Fruit fly (Drosophila melanogaster): ENCODE measurements around the gene Vha26.

Vha26 gene

dm6 chr3R:5624115-5624878 is 32.7 kb downstream of the Vha26 start, which contains the start of the genes Dph4, Spec2 and RpL13A (continued):
- TF ChIP-seq CG4707 (GFP tag; optimal IDR thresholded peaks at IDR 0.05) (peak; percentile 93), HLH4C (GFP tag; IDR thresholded peaks at IDR 0.05; ENCODE audit: partially characterized antibody) (no peak), unc-4 (GFP tag; IDR thresholded peaks at IDR 0.05; ENCODE audit: partially characterized antibody) (no peak), CG11398 (GFP tag; optimal IDR thresholded peaks at IDR 0.05) (peak; percentile 92), CG9797 (GFP tag; optimal IDR thresholded peaks at IDR 0.05) (peak; percentile 98), yki (optimal IDR thresholded peaks at IDR 0.05) (no peak), CG30403 (GFP tag; optimal IDR thresholded peaks at IDR 0.05) (peak; percentile 83), CTCF (GFP tag; optimal IDR thresholded peaks at IDR 0.05) (peak; percentile 64), CG11723 (GFP tag; optimal IDR thresholded peaks at IDR 0.05) (peak; percentile 93), CG17829 (tag; optimal IDR thresholded peaks at IDR 0.05) (peak; percentile 91), CG32767 (GFP tag; IDR thresholded peaks at IDR 0.05) (no peak), CG11560 (tag; IDR thresholded peaks at IDR 0.05) (no peak), dmrt11E (tag; optimal IDR thresholded peaks at IDR 0.05) (peak; percentile 84), vfl (GFP tag; optimal IDR thresholded peaks at IDR 0.05) (peak; percentile 89), ftz-f1 (GFP tag; optimal IDR thresholded peaks at IDR 0.05) (peak; percentile 74), hkb (optimal IDR thresholded peaks at IDR 0.05) (peak; percentile 87), hkb (GFP tag; IDR thresholded peaks at IDR 0.05) (no peak), Neu2 (GFP tag; optimal IDR thresholded peaks at IDR 0.05; ENCODE audit: borderline replicate concordance) (peak; percentile 74), CG6272 (GFP tag; IDR thresholded peaks at IDR 0.05) (peak; percentile 49; the same call in 1 of the 2 replicates), CG17612 (GFP tag; IDR thresholded peaks at IDR 0.05) (no peak), chif (GFP tag; optimal IDR thresholded peaks at IDR 0.05) (peak; percentile 77 to 94), CG10321 (GFP tag; IDR thresholded peaks at IDR 0.05) (no peak), CG8478 (optimal IDR thresholded peaks at IDR 0.05) (peak; percentile 69), CG5245 (GFP tag; optimal IDR thresholded peaks at IDR 0.05) (peak; percentile 86), Jarid2 (GFP tag; optimal IDR thresholded peaks at IDR 0.05) (peak; percentile 80), bsh (GFP tag; optimal IDR thresholded peaks at IDR 0.05) (peak; percentile 21 to 78), Blimp-1 (GFP tag; optimal IDR thresholded peaks at IDR 0.05) (peak; percentile 65), CG8388 (GFP tag; optimal IDR thresholded peaks at IDR 0.05) (peak; percentile 85), caup (GFP tag; optimal IDR thresholded peaks at IDR 0.05; ENCODE audit: severe bottlenecking) (peak; percentile 98), salm (tag; optimal IDR thresholded peaks at IDR 0.05) (peak; percentile 82), Dll (GFP tag; IDR thresholded peaks at IDR 0.05; ENCODE audit: partially characterized antibody) (no peak), CG1647 (GFP tag; optimal IDR thresholded peaks at IDR 0.05) (peak; percentile 82), dm (GFP tag; optimal IDR thresholded peaks at IDR 0.05) (peak; percentile 97), seq (GFP tag; IDR thresholded peaks at IDR 0.05) (no peak), CG1832 (GFP tag; optimal IDR thresholded peaks at IDR 0.05) (no peak), twi (tag; optimal IDR thresholded peaks at IDR 0.05) (peak; percentile 82), lmd (GFP tag; IDR thresholded peaks at IDR 0.05) (no peak), Sry-β (GFP tag; optimal IDR thresholded peaks at IDR 0.05) (peak; percentile 70), Dref (GFP tag; IDR thresholded peaks at IDR 0.05) (no peak), Doc3 (GFP tag; IDR thresholded peaks at IDR 0.05; ENCODE audit: partially characterized antibody) (no peak), CG17186 (GFP tag; optimal IDR thresholded peaks at IDR 0.05) (peak; percentile 95), cato (GFP tag; optimal IDR thresholded peaks at IDR 0.05; ENCODE audit: borderline replicate concordance) (peak; percentile 76), HHEX (GFP tag; optimal IDR thresholded peaks at IDR 0.05) (peak; percentile 96), CG1233 (GFP tag; optimal IDR thresholded peaks at IDR 0.05) (peak; percentile 96), CG10543 (GFP tag; optimal IDR thresholded peaks at IDR 0.05) (peak; percentile 98), CG15479 (GFP tag; optimal IDR thresholded peaks at IDR 0.05) (peak; percentile 82), CG16813 (GFP tag; IDR thresholded peaks at IDR 0.05; ENCODE audit: partially characterized antibody) (no peak), sens-2 (GFP tag; IDR thresholded peaks at IDR 0.05) (no peak), CG4404 (GFP tag; IDR thresholded peaks at IDR 0.05) (no peak), sr (GFP tag; IDR thresholded peaks at IDR 0.05) (no peak)

Data from whole organism, embryonic.